ENCODE assay signal across 3 worm cellular contexts in the genomic region with DNA sequence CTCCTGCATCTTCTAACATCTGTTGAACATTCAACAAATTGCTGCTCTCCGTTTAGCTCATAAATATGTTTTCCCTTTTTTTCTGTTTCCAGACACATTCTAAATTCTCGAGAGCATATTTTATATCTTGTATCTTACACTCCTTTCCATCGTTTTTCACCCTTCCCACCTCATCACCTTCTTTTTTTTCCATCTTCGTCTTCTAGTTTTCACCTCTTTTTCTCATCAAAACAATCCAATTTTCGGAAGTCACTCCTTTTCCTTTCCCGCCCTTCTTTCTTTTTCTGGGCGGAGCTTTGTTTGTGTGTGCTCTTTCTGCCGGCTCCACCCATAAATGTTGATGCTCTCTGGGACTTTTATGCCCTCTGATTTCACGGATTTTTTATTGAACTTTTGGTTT.
TF ChIP-seq lines count a peak whose summit lies in the region.

No protein-coding gene starts in this region.

TF ChIP-seq in whole organism, L1 larva, 84 proteins besides CTCF, POLR2A, EP300 and RAD21:
- TF ChIP-seq snpc-4 (tag; optimal IDR thresholded peaks at IDR 0.05; lab: Kevin White, UChicago) (no peak), lin-14 (GFP tag; optimal IDR thresholded peaks at IDR 0.05; lab: Kevin White, UChicago) (peak; percentile 56), unc-86 (tag; optimal IDR thresholded peaks at IDR 0.05; lab: Kevin White, UChicago) (peak; percentile 18)

TF ChIP-seq in whole organism, late embryonic, 69 proteins besides CTCF, POLR2A, EP300 and RAD21:
- no peak for TF ChIP-seq ceh-45 (GFP tag; IDR thresholded peaks at IDR 0.05; lab: Robert Waterston, UW)
- no peak for TF ChIP-seq ceh-24 (tag; optimal IDR thresholded peaks at IDR 0.05; lab: Kevin White, UChicago)
- peak; percentile 63 for TF ChIP-seq unc-42 (tag; optimal IDR thresholded peaks at IDR 0.05; lab: Kevin White, UChicago)

TF ChIP-seq in whole organism, mixed stage, embryonic, 35 proteins besides CTCF, POLR2A, EP300 and RAD21:
- TF ChIP-seq bed-3 (GFP tag; optimal IDR thresholded peaks at IDR 0.05; lab: Kevin White, UChicago): no peak
- TF ChIP-seq ceh-43 (GFP tag; optimal IDR thresholded peaks at IDR 0.05; lab: Kevin White, UChicago): no peak
- TF ChIP-seq ces-1 (GFP tag; optimal IDR thresholded peaks at IDR 0.05; lab: Kevin White, UChicago): peak; percentile 58
- no peak for TF ChIP-seq sptf-1 (tag; optimal IDR thresholded peaks at IDR 0.05; lab: Kevin White, UChicago)
